Fruit fly (Drosophila melanogaster): ENCODE results near the gene CG6833.

Gene CG6833

dm6 chr3L:14002524-14003135, 48.4 kb upstream of the CG6833 start:
- TF ChIP-seq tai (GFP tag; optimal IDR thresholded peaks at IDR 0.05) = no peak
- peak; percentile 32 for TF ChIP-seq Dif (GFP tag; optimal IDR thresholded peaks at IDR 0.05; ENCODE audit: partially characterized antibody)
- TF ChIP-seq usp (GFP tag; optimal IDR thresholded peaks at IDR 0.05) = no peak
- TF ChIP-seq sage (GFP tag; optimal IDR thresholded peaks at IDR 0.05) = peak; percentile 28
- no peak for TF ChIP-seq OdsH (GFP tag; optimal IDR thresholded peaks at IDR 0.05)
- TF ChIP-seq Myc (optimal IDR thresholded peaks at IDR 0.05) = no peak
- TF ChIP-seq Jra (GFP tag; optimal IDR thresholded peaks at IDR 0.05) = peak; percentile 30
- TF ChIP-seq sv (GFP tag; optimal IDR thresholded peaks at IDR 0.05) = no peak
- TF ChIP-seq Rel (GFP tag; optimal IDR thresholded peaks at IDR 0.05) = no peak
- peak; percentile 47 for TF ChIP-seq Rel (tag; optimal IDR thresholded peaks at IDR 0.05)
- no peak for TF ChIP-seq CG9705 (GFP tag; optimal IDR thresholded peaks at IDR 0.05)
- no peak for TF ChIP-seq lola (GFP tag; optimal IDR thresholded peaks at IDR 0.05)
- peak; percentile 100 for TF ChIP-seq psq (GFP tag; optimal IDR thresholded peaks at IDR 0.05)
- no peak for TF ChIP-seq GATAd (GFP tag; optimal IDR thresholded peaks at IDR 0.05)
- TF ChIP-seq br (GFP tag; optimal IDR thresholded peaks at IDR 0.05) = peak; percentile 21
- no peak for TF ChIP-seq dmrt93B (GFP tag; optimal IDR thresholded peaks at IDR 0.05)
- no peak for TF ChIP-seq h (GFP tag; optimal IDR thresholded peaks at IDR 0.05)
- TF ChIP-seq N (GFP tag; optimal IDR thresholded peaks at IDR 0.05) = no peak

DNA sequence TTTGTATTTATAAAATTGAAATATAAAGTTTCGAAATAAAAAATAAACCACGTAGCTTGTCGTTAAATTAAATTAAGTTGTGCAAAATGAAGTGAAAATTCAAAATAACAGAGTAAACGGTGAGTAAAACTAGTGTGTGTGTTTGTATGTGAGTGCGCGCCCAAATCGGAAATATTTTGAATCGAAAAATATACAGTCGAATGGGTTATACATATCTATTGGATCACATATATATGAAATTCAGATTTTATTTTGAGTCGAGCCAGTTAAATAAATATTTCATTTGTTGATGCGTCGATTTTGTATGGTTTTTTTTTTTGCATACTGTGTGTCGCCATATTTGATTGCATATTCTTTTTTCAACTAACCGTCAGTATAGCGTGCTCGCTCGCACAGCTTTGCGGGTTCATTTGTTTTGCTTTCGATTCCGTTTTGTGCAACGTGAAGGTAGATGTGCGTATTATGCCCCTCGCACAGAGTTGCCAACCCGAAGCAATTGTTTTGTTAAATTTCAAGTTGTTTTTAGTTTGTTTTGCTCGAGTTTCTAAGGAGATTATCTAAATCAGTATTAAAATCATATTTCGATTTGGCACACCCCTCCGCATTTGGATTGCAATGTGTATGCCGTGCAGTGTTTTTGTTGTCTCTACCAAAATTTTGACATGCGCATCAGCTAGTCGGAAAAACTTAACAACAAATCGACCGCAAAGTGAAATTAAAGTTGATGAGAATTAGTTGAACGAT, 47.5 kb upstream of the CG6833 start:
- TF ChIP-seq fru (GFP tag; optimal IDR thresholded peaks at IDR 0.05) (peak; percentile 28), jim (GFP tag; optimal IDR thresholded peaks at IDR 0.05) (peak; percentile 74), Vsx2 (GFP tag; optimal IDR thresholded peaks at IDR 0.05; ENCODE audit: partially characterized antibody) (no peak), CG32264 (GFP tag; optimal IDR thresholded peaks at IDR 0.05) (no peak), Rel (GFP tag; optimal IDR thresholded peaks at IDR 0.05) (no peak), Rel (tag; optimal IDR thresholded peaks at IDR 0.05) (peak; percentile 4)

dm6 chr3L:14004041-14004407, 47.0 kb upstream of the CG6833 start:
- no peak for TF ChIP-seq Hnf4 (GFP tag; optimal IDR thresholded peaks at IDR 0.05)
- peak; percentile 5 for TF ChIP-seq br (GFP tag; optimal IDR thresholded peaks at IDR 0.05)
- peak; percentile 15 for TF ChIP-seq HLH106 (tag; optimal IDR thresholded peaks at IDR 0.05)
- peak; percentile 7 for TF ChIP-seq brk (GFP tag; optimal IDR thresholded peaks at IDR 0.05)
- no peak for TF ChIP-seq OdsH (GFP tag; optimal IDR thresholded peaks at IDR 0.05)
- TF ChIP-seq Dif (GFP tag; optimal IDR thresholded peaks at IDR 0.05; ENCODE audit: partially characterized antibody) = peak; percentile 59
- TF ChIP-seq h (GFP tag; optimal IDR thresholded peaks at IDR 0.05) = no peak
- no peak for TF ChIP-seq Abd-B (GFP tag; optimal IDR thresholded peaks at IDR 0.05)
- peak; percentile 7 for TF ChIP-seq dmrt93B (GFP tag; optimal IDR thresholded peaks at IDR 0.05)
- peak; percentile 21 for TF ChIP-seq fru (GFP tag; optimal IDR thresholded peaks at IDR 0.05)
- TF ChIP-seq Vsx2 (GFP tag; optimal IDR thresholded peaks at IDR 0.05; ENCODE audit: partially characterized antibody) = no peak
- peak; percentile 30 for TF ChIP-seq rgr (GFP tag; optimal IDR thresholded peaks at IDR 0.05)
- peak; percentile 100 for TF ChIP-seq psq (GFP tag; optimal IDR thresholded peaks at IDR 0.05)
- no peak for TF ChIP-seq Rel (GFP tag; optimal IDR thresholded peaks at IDR 0.05)
- TF ChIP-seq Rel (tag; optimal IDR thresholded peaks at IDR 0.05) = peak; percentile 54
- TF ChIP-seq Hr83 (GFP tag; optimal IDR thresholded peaks at IDR 0.05; ENCODE audit: poor library complexity, severe bottlenecking) = no peak
- TF ChIP-seq Sp1 (GFP tag; optimal IDR thresholded peaks at IDR 0.05) = peak; percentile 48
- TF ChIP-seq Jra (GFP tag; optimal IDR thresholded peaks at IDR 0.05) = no peak
- TF ChIP-seq CrebA (GFP tag; optimal IDR thresholded peaks at IDR 0.05; ENCODE audit: borderline replicate concordance) = no peak

DNA sequence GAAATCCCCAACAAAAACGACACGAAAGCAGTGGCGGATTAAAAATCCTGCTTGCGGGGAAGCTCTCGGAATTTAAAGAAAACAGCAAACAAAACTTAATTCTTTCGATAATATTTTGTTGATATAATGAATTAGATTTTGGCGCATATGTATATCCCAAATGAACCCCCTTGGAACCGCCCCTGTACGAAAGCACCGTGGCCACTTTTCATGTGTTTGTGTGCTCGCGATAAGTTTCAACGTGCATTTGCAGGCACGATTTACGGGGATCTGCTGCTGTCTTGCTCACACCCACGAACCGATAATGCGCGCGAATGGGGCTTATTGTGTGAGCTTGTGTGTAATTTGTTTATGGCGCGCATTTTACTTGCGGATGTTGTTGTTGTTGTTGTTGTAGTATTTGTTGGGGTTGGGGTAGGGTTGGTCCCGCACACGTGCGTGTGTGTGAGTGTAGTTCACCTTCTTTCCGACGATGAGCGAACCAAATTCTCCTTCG, 46.0 kb upstream of the CG6833 start:
- TF ChIP-seq HLH106 (tag; optimal IDR thresholded peaks at IDR 0.05) (peak; percentile 90), tai (GFP tag; optimal IDR thresholded peaks at IDR 0.05) (no peak), Dif (GFP tag; optimal IDR thresholded peaks at IDR 0.05; ENCODE audit: partially characterized antibody) (no peak), ey (GFP tag; optimal IDR thresholded peaks at IDR 0.05) (peak; percentile 99), br (GFP tag; optimal IDR thresholded peaks at IDR 0.05) (peak; percentile 99), Vsx2 (GFP tag; optimal IDR thresholded peaks at IDR 0.05; ENCODE audit: partially characterized antibody) (no peak), woc (GFP tag; optimal IDR thresholded peaks at IDR 0.05) (peak; percentile 94), rgr (GFP tag; optimal IDR thresholded peaks at IDR 0.05) (peak; percentile 99), foxo (GFP tag; optimal IDR thresholded peaks at IDR 0.05) (peak; percentile 96 to 99), OdsH (GFP tag; optimal IDR thresholded peaks at IDR 0.05) (peak; percentile 99), Jra (GFP tag; optimal IDR thresholded peaks at IDR 0.05) (no peak), pan (optimal IDR thresholded peaks at IDR 0.05) (no peak), sv (GFP tag; optimal IDR thresholded peaks at IDR 0.05) (peak; percentile 95), sage (GFP tag; optimal IDR thresholded peaks at IDR 0.05) (no peak), Abd-B (GFP tag; optimal IDR thresholded peaks at IDR 0.05) (no peak), h (GFP tag; optimal IDR thresholded peaks at IDR 0.05) (peak; percentile 99), Hr78 (GFP tag; optimal IDR thresholded peaks at IDR 0.05) (no peak), Hr83 (GFP tag; optimal IDR thresholded peaks at IDR 0.05; ENCODE audit: poor library complexity, severe bottlenecking) (peak; percentile 89), CG32264 (GFP tag; optimal IDR thresholded peaks at IDR 0.05) (peak; percentile 98), Mio (GFP tag; optimal IDR thresholded peaks at IDR 0.05) (peak; percentile 90), jim (GFP tag; optimal IDR thresholded peaks at IDR 0.05) (peak; percentile 41), brk (GFP tag; optimal IDR thresholded peaks at IDR 0.05) (no peak), Myc (optimal IDR thresholded peaks at IDR 0.05) (no peak), lola (GFP tag; optimal IDR thresholded peaks at IDR 0.05) (no peak), N (GFP tag; optimal IDR thresholded peaks at IDR 0.05) (no peak), Dfd (GFP tag; optimal IDR thresholded peaks at IDR 0.05) (no peak), Hnf4 (GFP tag; optimal IDR thresholded peaks at IDR 0.05) (no peak), dl (GFP tag; optimal IDR thresholded peaks at IDR 0.05; ENCODE audit: insufficient read depth in 1 of 2, partially characterized antibody in 2 of 2) (no peak), Sp1 (GFP tag; optimal IDR thresholded peaks at IDR 0.05) (peak; percentile 95)

All from whole organism, wandering third instar larva.